Fruit fly (Drosophila melanogaster): ENCODE measurements around the gene CG6073.

The CG6073 gene

dm6 chr3R:26172040-26172439 lies 16.6 kb downstream of the CG6073 start (continued):
- TF ChIP-seq Adf1 (GFP tag; IDR thresholded peaks at IDR 0.05) (peak; percentile 22; the same call in 1 of the 2 replicates), jumu (GFP tag; optimal IDR thresholded peaks at IDR 0.05) (no peak), gsb-n (tag; optimal IDR thresholded peaks at IDR 0.05) (no peak), gce (GFP tag; IDR thresholded peaks at IDR 0.05) (no peak), rib (GFP tag; IDR thresholded peaks at IDR 0.05) (0 out of 2 replicates have a peak, but pooled peaks have one; percentile 27), slp2 (GFP tag; optimal IDR thresholded peaks at IDR 0.05) (no peak), pfk (GFP tag; optimal IDR thresholded peaks at IDR 0.05) (no peak), CTCF (GFP tag; optimal IDR thresholded peaks at IDR 0.05) (no peak), pum (GFP tag; optimal IDR thresholded peaks at IDR 0.05) (peak; percentile 7), CG31365 (tag; optimal IDR thresholded peaks at IDR 0.05) (peak; percentile 1), CG11696 (GFP tag; IDR thresholded peaks at IDR 0.05) (no peak), Hmx (GFP tag; optimal IDR thresholded peaks at IDR 0.05) (no peak), Usf (GFP tag; optimal IDR thresholded peaks at IDR 0.05) (no peak), CG3407 (GFP tag; optimal IDR thresholded peaks at IDR 0.05) (no peak), bbx (GFP tag; IDR thresholded peaks at IDR 0.05; ENCODE audit: partially characterized antibody) (no peak), NfI (GFP tag; optimal IDR thresholded peaks at IDR 0.05) (peak; percentile 33), luna (GFP tag; optimal IDR thresholded peaks at IDR 0.05) (no peak), Pdp1 (GFP tag; optimal IDR thresholded peaks at IDR 0.05) (peak in 1 of 2 experiments; percentile 50), HmgD (GFP tag; optimal IDR thresholded peaks at IDR 0.05) (no peak), Dip3 (GFP tag; optimal IDR thresholded peaks at IDR 0.05) (peak; percentile 31), al (GFP tag; IDR thresholded peaks at IDR 0.05) (peak; percentile 52; the same call in 1 of the 2 replicates), CG17328 (GFP tag; IDR thresholded peaks at IDR 0.05) (no peak), Fer1 (GFP tag; optimal IDR thresholded peaks at IDR 0.05) (peak; percentile 87), Hmr (GFP tag; optimal IDR thresholded peaks at IDR 0.05) (peak; percentile 71), sens-2 (GFP tag; IDR thresholded peaks at IDR 0.05) (no peak), prd (optimal IDR thresholded peaks at IDR 0.05) (no peak), prd (GFP tag; IDR thresholded peaks at IDR 0.05) (peak; percentile 56; the same call in 1 of the 3 replicates), Mad (GFP tag; optimal IDR thresholded peaks at IDR 0.05) (no peak), Asciz (GFP tag; optimal IDR thresholded peaks at IDR 0.05) (peak; percentile 37), ken (GFP tag; IDR thresholded peaks at IDR 0.05) (no peak), CG13894 (tag; optimal IDR thresholded peaks at IDR 0.05) (peak; percentile 68), Nf-YA (GFP tag; IDR thresholded peaks at IDR 0.05) (0 out of 2 replicates have a peak, but pooled peaks have one; percentile 37), zen2 (GFP tag; IDR thresholded peaks at IDR 0.05; ENCODE audit: partially characterized antibody) (no peak), h (optimal IDR thresholded peaks at IDR 0.05) (no peak), CG12299 (tag; optimal IDR thresholded peaks at IDR 0.05) (no peak), gt (GFP tag; IDR thresholded peaks at IDR 0.05) (no peak), seq (GFP tag; IDR thresholded peaks at IDR 0.05) (0 out of 2 replicates have a peak, but pooled peaks have one; percentile 14), CG2120 (GFP tag; optimal IDR thresholded peaks at IDR 0.05) (peak; percentile 72), CG3838 (GFP tag; optimal IDR thresholded peaks at IDR 0.05) (no peak), Side (GFP tag; optimal IDR thresholded peaks at IDR 0.05) (peak; percentile 27), hkb (optimal IDR thresholded peaks at IDR 0.05) (no peak), hkb (GFP tag; IDR thresholded peaks at IDR 0.05) (peak; percentile 84), CG9876 (GFP tag; optimal IDR thresholded peaks at IDR 0.05) (peak; percentile 22), nau (GFP tag; optimal IDR thresholded peaks at IDR 0.05) (peak; percentile 38), Hsf (GFP tag; optimal IDR thresholded peaks at IDR 0.05) (peak; percentile 17), Antp (GFP tag; optimal IDR thresholded peaks at IDR 0.05) (peak; percentile 47), CG14441 (GFP tag; IDR thresholded peaks at IDR 0.05) (peak; percentile 68), CG1647 (GFP tag; optimal IDR thresholded peaks at IDR 0.05) (no peak), CG10209 (GFP tag; optimal IDR thresholded peaks at IDR 0.05) (peak; percentile 1), Deaf1 (tag; optimal IDR thresholded peaks at IDR 0.05) (peak; percentile 47), ems (GFP tag; optimal IDR thresholded peaks at IDR 0.05) (peak; percentile 68), cas (GFP tag; IDR thresholded peaks at IDR 0.05) (0 out of 2 replicates have a peak, but pooled peaks have one; percentile 8), tin (GFP tag; optimal IDR thresholded peaks at IDR 0.05) (peak; percentile 46)
